Worm (Caenorhabditis elegans): ENCODE results near the gene clec-3.

clec-3 gene

ce11 chrII:2973940-2974402 is 45.7 kb downstream of the clec-3 start:
- peak; percentile 74 for TF ChIP-seq elt-3 (tag; optimal IDR thresholded peaks at IDR 0.05)
- TF ChIP-seq nhr-237 (tag; optimal IDR thresholded peaks at IDR 0.05) = peak; percentile 82
- TF ChIP-seq blmp-1 (tag; optimal IDR thresholded peaks at IDR 0.05) = peak; percentile 48
- TF ChIP-seq flh-1 (GFP tag; optimal IDR thresholded peaks at IDR 0.05) = peak; percentile 15
- TF ChIP-seq M03D4.4 (tag; optimal IDR thresholded peaks at IDR 0.05) = peak; percentile 56
- peak; percentile 60 for TF ChIP-seq mep-1 (tag; optimal IDR thresholded peaks at IDR 0.05)
- TF ChIP-seq zip-8 (tag; optimal IDR thresholded peaks at IDR 0.05) = no peak
- peak; percentile 43 for TF ChIP-seq lsy-2 (tag; optimal IDR thresholded peaks at IDR 0.05)
- TF ChIP-seq unc-62 (GFP tag; optimal IDR thresholded peaks at IDR 0.05) = peak; percentile 51
- TF ChIP-seq tbx-8 (GFP tag; optimal IDR thresholded peaks at IDR 0.05) = no peak
- no peak for TF ChIP-seq cnd-1 (tag; optimal IDR thresholded peaks at IDR 0.05)
- peak; percentile 83 for TF ChIP-seq ces-1 (GFP tag; optimal IDR thresholded peaks at IDR 0.05)
- no peak for TF ChIP-seq nhr-28 (tag; optimal IDR thresholded peaks at IDR 0.05)
- TF ChIP-seq mls-2 (tag; optimal IDR thresholded peaks at IDR 0.05) = peak; percentile 62
- TF ChIP-seq ham-2 (GFP tag; optimal IDR thresholded peaks at IDR 0.05) = peak; percentile 68
- TF ChIP-seq unc-120 (tag; optimal IDR thresholded peaks at IDR 0.05; ENCODE audit: poor library complexity, severe bottlenecking) = peak; percentile 50
- TF ChIP-seq unc-39 (tag; optimal IDR thresholded peaks at IDR 0.05) = no peak
- TF ChIP-seq ztf-11 (tag; optimal IDR thresholded peaks at IDR 0.05) = peak; percentile 54
- TF ChIP-seq nhr-12 (tag; optimal IDR thresholded peaks at IDR 0.05) = no peak
- TF ChIP-seq hlh-1 (tag; optimal IDR thresholded peaks at IDR 0.05) = peak; percentile 26
- peak; percentile 49 for TF ChIP-seq bed-3 (GFP tag; optimal IDR thresholded peaks at IDR 0.05)
- no peak for TF ChIP-seq ceh-83 (GFP tag; optimal IDR thresholded peaks at IDR 0.05)
- TF ChIP-seq pha-4 (tag; optimal IDR thresholded peaks at IDR 0.05) = peak; percentile 82
- peak; percentile 69 for TF ChIP-seq sptf-1 (tag; optimal IDR thresholded peaks at IDR 0.05)
- TF ChIP-seq elt-1 (tag; optimal IDR thresholded peaks at IDR 0.05; ENCODE audit: borderline replicate concordance, insufficient read depth) = no peak

All from whole organism, mixed stage, embryonic.